Worm (Caenorhabditis elegans): ENCODE data around the gene clec-45.

clec-45 gene

ce11 chrV:7672258-7672657 is 34.4 kb downstream of the clec-45 start, which contains the start of gene C12D5.4:
Gene C12D5.4 (plus strand): TSS chrV:7672558.
- TF ChIP-seq mab-9 (GFP tag; IDR thresholded peaks at IDR 0.05) (no peak), mep-1 (tag; optimal IDR thresholded peaks at IDR 0.05) (no peak), ceh-88 (GFP tag; IDR thresholded peaks at IDR 0.05) (no peak), unc-130 (tag; optimal IDR thresholded peaks at IDR 0.05) (no peak)

- TF ChIP-seq lin-13 (GFP tag; optimal IDR thresholded peaks at IDR 0.05), result no peak
- TF ChIP-seq pqm-1 (tag; optimal IDR thresholded peaks at IDR 0.05), result no peak
- TF ChIP-seq lin-14 (GFP tag; optimal IDR thresholded peaks at IDR 0.05), result no peak
Observed at ce11 chrV:7675904-7676303, 38.0 kb downstream of the clec-45 start, which contains the start of gene C12D5.3. Gene C12D5.3 (plus strand): TSS chrV:7676204.

ce11 chrV:7681388-7681787 is 43.5 kb downstream of the clec-45 start, which contains the start of gene cyp-33A1:
Gene cyp-33A1 (minus strand): TSS chrV:7681459.
- TF ChIP-seq efl-1 (optimal IDR thresholded peaks at IDR 0.05) (no peak), efl-1 (GFP tag; optimal IDR thresholded peaks at IDR 0.05 in 1 of 2) (no peak), elt-3 (tag; optimal IDR thresholded peaks at IDR 0.05) (peak in 1 of 6 experiments; percentile 64), alr-1 (tag; optimal IDR thresholded peaks at IDR 0.05; ENCODE audit: borderline replicate concordance) (no peak), mdl-1 (tag; optimal IDR thresholded peaks at IDR 0.05) (peak in 1 of 2 experiments; percentile 16), snu-23 (GFP tag; optimal IDR thresholded peaks at IDR 0.05) (no peak), ama-1 (optimal IDR thresholded peaks at IDR 0.05) (no peak), C34B4.2 (tag; optimal IDR thresholded peaks at IDR 0.05) (no peak), ets-5 (GFP tag; IDR thresholded peaks at IDR 0.05) (no peak), blmp-1 (tag; optimal IDR thresholded peaks at IDR 0.05) (peak; percentile 50), nhr-11 (tag; optimal IDR thresholded peaks at IDR 0.05) (no peak), nhr-71 (tag; optimal IDR thresholded peaks at IDR 0.05) (peak; percentile 38), lir-3 (tag; optimal IDR thresholded peaks at IDR 0.05; ENCODE audit: poor library complexity) (no peak), nhr-85 (tag) (peak; percentile 81), nhr-90 (tag; optimal IDR thresholded peaks at IDR 0.05; ENCODE audit: poor library complexity) (peak; percentile 20), nhr-19 (GFP tag; conservative IDR thresholded peaks at IDR 0.05) (peak; percentile 16; the same call in 1 of the 2 replicates), nhr-20 (tag; optimal IDR thresholded peaks at IDR 0.05) (peak; percentile 75), elt-2 (tag; optimal IDR thresholded peaks at IDR 0.05) (peak; percentile 8), nhr-237 (tag; optimal IDR thresholded peaks at IDR 0.05) (no peak), lin-14 (GFP tag; optimal IDR thresholded peaks at IDR 0.05) (no peak), pag-3 (tag; optimal IDR thresholded peaks at IDR 0.05; ENCODE audit: borderline replicate concordance, insufficient read depth) (no peak)

ce11 chrV:7683907-7684655 is 46.2 kb downstream of the clec-45 start, which contains the start of gene sre-11:
Gene sre-11 (minus strand): TSS chrV:7683957.
- no peak for TF ChIP-seq efl-1 (optimal IDR thresholded peaks at IDR 0.05)
- peak in 1 of 2 experiments; percentile 84 for TF ChIP-seq efl-1 (GFP tag; optimal IDR thresholded peaks at IDR 0.05 in 1 of 2)
- no peak for TF ChIP-seq snu-23 (GFP tag; optimal IDR thresholded peaks at IDR 0.05)
- TF ChIP-seq dsc-1 (tag; optimal IDR thresholded peaks at IDR 0.05), result no peak
- TF ChIP-seq zag-1 (tag; optimal IDR thresholded peaks at IDR 0.05), result no peak
- no peak for TF ChIP-seq jun-1 (tag; optimal IDR thresholded peaks at IDR 0.05)
- TF ChIP-seq egl-27 (tag; optimal IDR thresholded peaks at IDR 0.05), result no peak
- no peak for TF ChIP-seq nhr-76 (tag; optimal IDR thresholded peaks at IDR 0.05)

- TF ChIP-seq hpl-2 (GFP tag; optimal IDR thresholded peaks at IDR 0.05) (no peak), aha-1 (tag; optimal IDR thresholded peaks at IDR 0.05) (no peak), snu-23 (GFP tag; optimal IDR thresholded peaks at IDR 0.05) (peak; percentile 47), lin-35 (GFP tag; optimal IDR thresholded peaks at IDR 0.05) (peak in 1 of 2 experiments; percentile 60), efl-1 (optimal IDR thresholded peaks at IDR 0.05) (no peak), efl-1 (GFP tag; optimal IDR thresholded peaks at IDR 0.05 in 1 of 2) (peak in 1 of 2 experiments; percentile 60), nhr-71 (tag; optimal IDR thresholded peaks at IDR 0.05) (peak; percentile 48), lin-14 (GFP tag; optimal IDR thresholded peaks at IDR 0.05) (peak; percentile 74), jun-1 (tag; optimal IDR thresholded peaks at IDR 0.05) (no peak), ztf-11 (tag; optimal IDR thresholded peaks at IDR 0.05) (no peak), nhr-20 (tag; optimal IDR thresholded peaks at IDR 0.05) (peak; percentile 79), ceh-88 (GFP tag; IDR thresholded peaks at IDR 0.05) (no peak), blmp-1 (tag; optimal IDR thresholded peaks at IDR 0.05) (peak; percentile 52), nhr-237 (tag; optimal IDR thresholded peaks at IDR 0.05) (no peak), pax-3 (tag; optimal IDR thresholded peaks at IDR 0.05) (no peak), elt-3 (tag; optimal IDR thresholded peaks at IDR 0.05) (peak in 1 of 6 experiments; percentile 17), nhr-19 (GFP tag; conservative IDR thresholded peaks at IDR 0.05) (0 out of 2 replicates have a peak, but pooled peaks have one; percentile 8), nhr-12 (tag; optimal IDR thresholded peaks at IDR 0.05) (no peak), lsy-2 (tag; optimal IDR thresholded peaks at IDR 0.05) (peak in 1 of 2 experiments; percentile 35), nhr-85 (tag) (peak; percentile 96)
Observed at ce11 chrV:7686189-7686588, 48.3 kb downstream of the clec-45 start, which contains the start of the genes nhr-94 and nhr-152. Gene nhr-94 (minus strand): TSS chrV:7686335. Gene nhr-152 (plus strand): TSS chrV:7686350.

All from whole organism, L1 larva.